Worm (Caenorhabditis elegans) whole organism, mixed stage, embryonic: Measurements from ENCODE around the gene ceh-31.

Experiments
- M03D4.4 ChIP-seq: sonication (generic microtip); optimal IDR thresholded peaks from 2 replicates; lab custom pipeline; 2017; ENCODE audit warnings: mild to moderate bottlenecking, missing genetic modification characterization, missing compliant biosample characterization
- bed-3 ChIP-seq: fragments of 200-800 bp; sonication (Bioruptor generic); optimal IDR thresholded peaks from 3 replicates; lab custom pipeline; 2018; ENCODE audit warnings: mild to moderate bottlenecking, missing genetic modification characterization, moderate library complexity, missing compliant biosample characterization
- blmp-1 ChIP-seq: fragments of 150-350 bp; optimal IDR thresholded peaks from 2 replicates; lab custom pipeline; 2014; ENCODE audit warnings: missing biosample characterization, missing genetic modification characterization
- ceh-39 ChIP-seq: fragments of 150-350 bp; optimal IDR thresholded peaks from 2 replicates; lab custom pipeline; 2014; ENCODE audit warnings: missing biosample characterization, missing genetic modification characterization
- ceh-43 ChIP-seq: fragments of 200-800 bp; sonication (Bioruptor generic); optimal IDR thresholded peaks from 2 replicates; lab custom pipeline; 2018; ENCODE audit warnings: mild to moderate bottlenecking, missing genetic modification characterization, moderate library complexity, missing compliant biosample characterization
- ceh-83 ChIP-seq: fragments of 200-800 bp; sonication (Bioruptor generic); optimal IDR thresholded peaks from 2 replicates; lab custom pipeline; 2018; ENCODE audit warnings: mild to moderate bottlenecking, missing genetic modification characterization, missing compliant biosample characterization
- ces-1 ChIP-seq: fragments of 150-350 bp; optimal IDR thresholded peaks from 2 replicates; lab custom pipeline; 2014; ENCODE audit warnings: missing biosample characterization, missing genetic modification reagents, missing genetic modification characterization
- cnd-1 ChIP-seq: fragments of 200-800 bp; sonication (Bioruptor generic); optimal IDR thresholded peaks from 2 replicates; lab custom pipeline; 2018; ENCODE audit warnings: mild to moderate bottlenecking, missing genetic modification characterization, missing compliant biosample characterization
- drap-1 ChIP-seq: fragments of 200-800 bp; sonication (Bioruptor generic); optimal IDR thresholded peaks from 3 replicates; lab custom pipeline; 2018; ENCODE audit warnings: mild to moderate bottlenecking, missing genetic modification characterization, missing compliant biosample characterization
- elt-1 ChIP-seq: sonication (generic microtip); optimal IDR thresholded peaks from 2 replicates; lab custom pipeline; 2017; ENCODE audit warnings: missing genetic modification characterization, mild to moderate bottlenecking, missing compliant biosample characterization, antibody characterized with exemption, moderate library complexity, borderline replicate concordance; ENCODE audit not compliant: insufficient read depth
- elt-3 ChIP-seq: fragments of 150-350 bp; optimal IDR thresholded peaks from 2 replicates; lab custom pipeline; 2014; ENCODE audit warnings: missing biosample characterization, missing genetic modification characterization
- flh-1 ChIP-seq: fragments of 200-800 bp; sonication (Bioruptor generic); optimal IDR thresholded peaks from 2 replicates; lab custom pipeline; 2018; ENCODE audit warnings: mild to moderate bottlenecking, missing genetic modification characterization, moderate library complexity, missing compliant biosample characterization
- ham-2 ChIP-seq: fragments of 200-800 bp; sonication (Bioruptor generic); optimal IDR thresholded peaks from 2 replicates; lab custom pipeline; 2018; ENCODE audit warnings: mild to moderate bottlenecking, missing genetic modification characterization, missing compliant biosample characterization
- hlh-1 ChIP-seq: fragments of 150-350 bp; optimal IDR thresholded peaks from 2 replicates; lab custom pipeline; 2014; ENCODE audit warnings: missing biosample characterization, missing genetic modification reagents, missing genetic modification characterization
- lin-13 ChIP-seq: fragments of 150-350 bp; optimal IDR thresholded peaks from 2 replicates; lab custom pipeline; 2014; ENCODE audit warnings: missing biosample characterization, missing genetic modification characterization
- lin-32 ChIP-seq: fragments of 200-800 bp; sonication (Bioruptor generic); optimal IDR thresholded peaks from 2 replicates; lab custom pipeline; 2018; ENCODE audit warnings: mild to moderate bottlenecking, missing genetic modification characterization, missing compliant biosample characterization
- lsy-2 ChIP-seq: fragments of 150-350 bp; optimal IDR thresholded peaks from 2 replicates; lab custom pipeline; 2014; ENCODE audit warnings: missing biosample characterization, missing genetic modification characterization
- mab-5 ChIP-seq: fragments of 150-350 bp; optimal IDR thresholded peaks from 2 replicates; lab custom pipeline; 2014; ENCODE audit warnings: missing biosample characterization, missing genetic modification characterization
- mep-1 ChIP-seq: fragments of 150-350 bp; optimal IDR thresholded peaks from 2 replicates; lab custom pipeline; 2017; ENCODE audit warnings: missing biosample characterization, missing genetic modification reagents, missing genetic modification characterization, inconsistent platforms
- mls-2 ChIP-seq: sonication (generic microtip); optimal IDR thresholded peaks from 2 replicates; lab custom pipeline; 2016; ENCODE audit warnings: mild to moderate bottlenecking, missing genetic modification characterization, moderate library complexity, missing compliant biosample characterization
- nhr-12 ChIP-seq: fragments of 150-350 bp; optimal IDR thresholded peaks from 2 replicates; lab custom pipeline; 2014; ENCODE audit warnings: missing biosample characterization, missing genetic modification characterization
- nhr-2 ChIP-seq: fragments of 150-350 bp; optimal IDR thresholded peaks from 2 replicates; lab custom pipeline; 2014; ENCODE audit warnings: missing biosample characterization, missing genetic modification characterization
- nhr-237 ChIP-seq: fragments of 150-350 bp; optimal IDR thresholded peaks from 2 replicates; lab custom pipeline; 2014; ENCODE audit warnings: missing biosample characterization, missing genetic modification characterization
- nhr-28 ChIP-seq: fragments of 150-350 bp; optimal IDR thresholded peaks from 2 replicates; lab custom pipeline; 2014; ENCODE audit warnings: missing biosample characterization, missing genetic modification characterization
- nhr-76 ChIP-seq: sonication (generic microtip); optimal IDR thresholded peaks from 2 replicates; lab custom pipeline; 2017; ENCODE audit warnings: missing biosample characterization, missing genetic modification characterization
- pha-4 ChIP-seq: fragments of 150-350 bp; optimal IDR thresholded peaks from 2 replicates; lab custom pipeline; 2018; ENCODE audit warnings: missing biosample characterization, missing genetic modification reagents, missing genetic modification characterization
- sem-2 ChIP-seq: fragments of 200-800 bp; sonication (Bioruptor generic); optimal IDR thresholded peaks from 2 replicates; lab custom pipeline; 2018; ENCODE audit warnings: mild to moderate bottlenecking, missing genetic modification characterization, missing compliant biosample characterization
- snpc-4 ChIP-seq: fragments of 150-350 bp; optimal IDR thresholded peaks from 2 replicates; lab custom pipeline; 2014; ENCODE audit warnings: missing biosample characterization, missing genetic modification characterization
- sptf-1 ChIP-seq: sonication (generic microtip); optimal IDR thresholded peaks from 2 replicates; lab custom pipeline; 2017; ENCODE audit warnings: mild to moderate bottlenecking, missing genetic modification characterization, moderate library complexity, missing compliant biosample characterization
- tbx-8 ChIP-seq: fragments of 200-800 bp; sonication (Bioruptor generic); optimal IDR thresholded peaks from 2 replicates; lab custom pipeline; 2018; ENCODE audit warnings: mild to moderate bottlenecking, missing genetic modification characterization, moderate library complexity, missing compliant biosample characterization
- unc-120 ChIP-seq: sonication (generic microtip); optimal IDR thresholded peaks from 2 replicates; lab custom pipeline; 2017; ENCODE audit warnings: missing genetic modification characterization, missing compliant biosample characterization; ENCODE audit not compliant: poor library complexity, severe bottlenecking
- unc-39 ChIP-seq: fragments of 150-350 bp; optimal IDR thresholded peaks from 2 replicates; lab custom pipeline; 2014; ENCODE audit warnings: missing biosample characterization, missing genetic modification characterization
- unc-62 ChIP-seq: fragments of 150-350 bp; optimal IDR thresholded peaks from 2 replicates; lab custom pipeline; 2014; ENCODE audit warnings: missing biosample characterization, missing genetic modification reagents, missing genetic modification characterization
- zip-8 ChIP-seq: fragments of 150-350 bp; optimal IDR thresholded peaks from 2 replicates; lab custom pipeline; 2014; ENCODE audit warnings: missing biosample characterization, missing genetic modification characterization
- ztf-11 ChIP-seq: fragments of 150-350 bp; optimal IDR thresholded peaks from 2 replicates; lab custom pipeline; 2014; ENCODE audit warnings: missing biosample characterization, missing genetic modification characterization

Gene ceh-31

ce11 chrX:3045466-3045865, 24.8 kb downstream of the ceh-31 start, which contains the start of gene cnnm-3:
cnnm-3 (minus strand) TSS chrX:3045847.
- TF ChIP-seq cnd-1: no peak
- no peak for TF ChIP-seq tbx-8 (GFP tag; lab: Kevin White, UChicago)
- no peak for TF ChIP-seq pha-4 (tag; lab: Kevin White, UChicago)
- TF ChIP-seq lsy-2 (tag; lab: Kevin White, UChicago): no peak
- no peak for TF ChIP-seq hlh-1 (tag; lab: Kevin White, UChicago)
- no peak for TF ChIP-seq sptf-1 (tag; lab: Kevin White, UChicago)
- no peak for TF ChIP-seq snpc-4 (tag; lab: Kevin White, UChicago)
- TF ChIP-seq ceh-43: no peak
- no peak for TF ChIP-seq elt-1 (tag; lab: Kevin White, UChicago)

ce11 chrX:3040609-3041008, 29.6 kb downstream of the ceh-31 start:
- TF ChIP-seq sptf-1 (tag; lab: Kevin White, UChicago) (peak; percentile 43), mep-1 (tag; lab: Kevin White, UChicago) (no peak), unc-120 (tag; lab: Kevin White, UChicago) (peak; percentile 3), lin-32 (GFP tag; lab: Kevin White, UChicago) (no peak)

- TF ChIP-seq nhr-2: no peak
- TF ChIP-seq pha-4 (tag; lab: Kevin White, UChicago): no peak
- no peak for TF ChIP-seq elt-3 (tag; lab: Kevin White, UChicago)
- peak; percentile 93 for TF ChIP-seq ces-1 (GFP tag; lab: Kevin White, UChicago)
- no peak for TF ChIP-seq sem-2
- TF ChIP-seq zip-8 (tag; lab: Kevin White, UChicago): no peak
These were observed 30.2 kb downstream of the ceh-31 start for ce11 chrX:3040021-3040420.

- peak; percentile 94 for TF ChIP-seq ceh-83 (GFP tag; lab: Kevin White, UChicago)
- TF ChIP-seq flh-1 (GFP tag; lab: Kevin White, UChicago): peak; percentile 88
- TF ChIP-seq unc-120 (tag; lab: Kevin White, UChicago): peak; percentile 97
- peak; percentile 69 for TF ChIP-seq lin-13 (tag; lab: Kevin White, UChicago)
- peak; percentile 88 for TF ChIP-seq mep-1 (tag; lab: Kevin White, UChicago)
- no peak for TF ChIP-seq blmp-1 (tag; lab: Kevin White, UChicago)
- TF ChIP-seq lsy-2 (tag; lab: Kevin White, UChicago): peak; percentile 43
- TF ChIP-seq drap-1 (GFP tag; lab: Kevin White, UChicago): peak; percentile 96
- TF ChIP-seq cnd-1: peak; percentile 87
- TF ChIP-seq sptf-1 (tag; lab: Kevin White, UChicago): peak; percentile 97
- peak; percentile 93 for TF ChIP-seq M03D4.4 (tag; lab: Kevin White, UChicago)
- no peak for TF ChIP-seq nhr-12 (tag; lab: Kevin White, UChicago)
- peak; percentile 90 for TF ChIP-seq bed-3 (GFP tag; lab: Kevin White, UChicago)
- peak; percentile 27 for TF ChIP-seq mab-5 (tag; lab: Kevin White, UChicago)
- peak; percentile 84 for TF ChIP-seq lin-32 (GFP tag; lab: Kevin White, UChicago)
- peak; percentile 49 for TF ChIP-seq elt-3 (tag; lab: Kevin White, UChicago)
- TF ChIP-seq nhr-237 (tag; lab: Kevin White, UChicago): peak; percentile 84
- no peak for TF ChIP-seq nhr-76
- TF ChIP-seq snpc-4 (tag; lab: Kevin White, UChicago): no peak
- TF ChIP-seq mls-2: peak; percentile 97
- peak; percentile 70 for TF ChIP-seq nhr-28 (tag; lab: Kevin White, UChicago)
- peak; percentile 49 for TF ChIP-seq unc-39 (tag; lab: Kevin White, UChicago)
- TF ChIP-seq zip-8 (tag; lab: Kevin White, UChicago): no peak
- TF ChIP-seq elt-1 (tag; lab: Kevin White, UChicago): peak; percentile 3
- peak; percentile 88 for TF ChIP-seq ces-1 (GFP tag; lab: Kevin White, UChicago)
- TF ChIP-seq unc-62 (GFP tag; lab: Kevin White, UChicago): peak; percentile 72
- TF ChIP-seq nhr-2: peak; percentile 34
- TF ChIP-seq sem-2: peak; percentile 86
- TF ChIP-seq hlh-1 (tag; lab: Kevin White, UChicago): peak; percentile 57
- peak; percentile 60 for TF ChIP-seq ztf-11 (tag; lab: Kevin White, UChicago)
- TF ChIP-seq tbx-8 (GFP tag; lab: Kevin White, UChicago): peak; percentile 81
- peak; percentile 89 for TF ChIP-seq ham-2 (GFP tag; lab: Kevin White, UChicago)
- TF ChIP-seq ceh-43: peak; percentile 86
- TF ChIP-seq pha-4 (tag; lab: Kevin White, UChicago): peak; percentile 60
- peak; percentile 1 for TF ChIP-seq ceh-39 (tag; lab: Kevin White, UChicago)
These were observed 34.2 kb downstream of the ceh-31 start for ce11 chrX:3035972-3036379.
